Worm (Caenorhabditis elegans) whole organism, L1 larva: ENCODE measurements around the gene M163.21.

Source experiments
- C04F5.9 ChIP-seq: sonication (generic microtip); optimal IDR thresholded peaks from 2 replicates; lab custom pipeline; 2016; ENCODE audit warnings: missing genetic modification characterization, missing compliant biosample characterization
- C34B4.2 ChIP-seq: sonication (generic microtip); optimal IDR thresholded peaks from 2 replicates; lab custom pipeline; 2017; ENCODE audit warnings: mild to moderate bottlenecking, missing genetic modification characterization, missing compliant biosample characterization
- Y116A8C.19 ChIP-seq: sonication (generic microtip); optimal IDR thresholded peaks from 2 replicates; lab custom pipeline; 2016; ENCODE audit warnings: missing compliant biosample characterization, missing genetic modification characterization, borderline replicate concordance
- aha-1 ChIP-seq: fragments of 150-350 bp; optimal IDR thresholded peaks from 2 replicates; lab custom pipeline; 2014; ENCODE audit warnings: missing biosample characterization, missing genetic modification characterization
- alr-1 ChIP-seq: fragments of 200-800 bp; sonication (Bioruptor generic); optimal IDR thresholded peaks from 2 replicates; lab custom pipeline; 2018; ENCODE audit warnings: borderline replicate concordance, mild to moderate bottlenecking, missing genetic modification characterization, missing compliant biosample characterization
- ama-1 ChIP-seq: fragments of 150-350 bp; optimal IDR thresholded peaks from 2 replicates; lab custom pipeline; 2014
- blmp-1 ChIP-seq: fragments of 150-350 bp; optimal IDR thresholded peaks from 2 replicates; lab custom pipeline; 2014; ENCODE audit warnings: missing biosample characterization, missing genetic modification characterization
- ceh-63 ChIP-seq: fragments of 200-800 bp; sonication (Bioruptor generic); optimal IDR thresholded peaks from 2 replicates; lab custom pipeline; 2018; ENCODE audit warnings: mild to moderate bottlenecking, missing genetic modification characterization, missing compliant biosample characterization
- ceh-82 ChIP-seq, 3 experiments: fragments of 150-350 bp in 1 of 3; sonication (generic microtip) in 2 of 3; optimal IDR thresholded peaks; 2 replicates each; lab custom pipeline; 2014 to 2017; ENCODE audit warnings: missing biosample characterization in 3 of 3, missing genetic modification characterization in 3 of 3
- ceh-88 ChIP-seq: fragments of 200-800 bp; sonication (Bioruptor generic); IDR thresholded peaks from 2 replicates; pipeline ENCODE4 v1.3.6; 2022; ENCODE audit warnings: missing genetic modification characterization, missing compliant biosample characterization
- ceh-90 ChIP-seq: sonication (generic microtip); optimal IDR thresholded peaks from 2 replicates; lab custom pipeline; 2016; ENCODE audit warnings: missing genetic modification characterization, missing compliant biosample characterization
- ces-1 ChIP-seq: fragments of 150-350 bp; optimal IDR thresholded peaks from 2 replicates; lab custom pipeline; 2014; ENCODE audit warnings: missing biosample characterization, missing genetic modification reagents, missing genetic modification characterization
- dpl-1 ChIP-seq, 3 experiments: fragments of 150-350 bp in 2 of 3; sonication (generic microtip) in 1 of 3; optimal IDR thresholded peaks; 2 replicates each; lab custom pipeline; 2014 to 2017; ENCODE audit warnings: missing biosample characterization in 3 of 3, missing genetic modification characterization in 3 of 3, missing genetic modification reagents in 3 of 3
- dsc-1 ChIP-seq: sonication (generic microtip); optimal IDR thresholded peaks from 2 replicates; lab custom pipeline; 2016; ENCODE audit warnings: mild to moderate bottlenecking, missing genetic modification characterization, missing compliant biosample characterization
- efl-1 ChIP-seq, 4 experiments: fragments of 150-350 bp; optimal IDR thresholded peaks in 3 of 4; peaks in 1 of 4; 1 replicate in 1 of 4; 2 replicates in 3 of 4; lab custom pipeline; 2014; ENCODE audit warnings: missing biosample characterization in 2 of 4, missing genetic modification characterization in 2 of 4, missing genetic modification reagents in 2 of 4
- efl-3 ChIP-seq: fragments of 200-800 bp; sonication (Bioruptor generic); optimal IDR thresholded peaks from 2 replicates; lab custom pipeline; 2018; ENCODE audit warnings: mild to moderate bottlenecking, missing genetic modification characterization, missing compliant biosample characterization
- egl-13 ChIP-seq: sonication (generic microtip); optimal IDR thresholded peaks from 2 replicates; lab custom pipeline; 2016; ENCODE audit warnings: missing genotype, missing genetic modification reagents, missing genetic modification characterization, missing compliant biosample characterization
- elt-2 ChIP-seq: sonication (generic microtip); optimal IDR thresholded peaks from 2 replicates; lab custom pipeline; 2016; ENCODE audit warnings: missing genetic modification characterization, mild to moderate bottlenecking, inconsistent platforms, missing compliant biosample characterization, missing genetic modification reagents
- fkh-4 ChIP-seq: sonication (generic microtip); optimal IDR thresholded peaks from 2 replicates; lab custom pipeline; 2016; ENCODE audit warnings: missing compliant biosample characterization, missing genetic modification characterization, borderline replicate concordance
- fos-1 ChIP-seq: fragments of 150-350 bp; optimal IDR thresholded peaks from 2 replicates; lab custom pipeline; 2014; ENCODE audit warnings: missing biosample characterization, missing genetic modification characterization
- grh-1 ChIP-seq: fragments of 200-800 bp; sonication (Bioruptor generic); IDR thresholded peaks from 2 replicates; pipeline ENCODE4 v1.3.6; 2022; ENCODE audit warnings: missing genetic modification reagents, missing genetic modification characterization, missing compliant biosample characterization
- hlh-17 ChIP-seq: fragments of 200-800 bp; sonication (Bioruptor generic); optimal IDR thresholded peaks from 2 replicates; lab custom pipeline; 2018; ENCODE audit warnings: missing genetic modification characterization, mild to moderate bottlenecking, missing compliant biosample characterization, moderate library complexity, borderline replicate concordance
- hlh-4 ChIP-seq: sonication (generic microtip); optimal IDR thresholded peaks from 2 replicates; lab custom pipeline; 2016; ENCODE audit warnings: mild to moderate bottlenecking, missing genetic modification characterization, missing compliant biosample characterization
- hpl-2 ChIP-seq: fragments of 150-350 bp; optimal IDR thresholded peaks from 2 replicates; lab custom pipeline; 2014; ENCODE audit warnings: missing biosample characterization, missing genetic modification reagents, missing genetic modification characterization
- irx-1 ChIP-seq: sonication (generic microtip); optimal IDR thresholded peaks from 2 replicates; lab custom pipeline; 2016; ENCODE audit warnings: missing genetic modification characterization, missing compliant biosample characterization
- isw-1 ChIP-seq: fragments of 200-800 bp; sonication (Bioruptor generic); IDR thresholded peaks from 2 replicates; pipeline ENCODE4 v1.3.6; 2022; ENCODE audit warnings: missing genetic modification characterization, missing compliant biosample characterization
- lin-13 ChIP-seq: fragments of 150-350 bp; optimal IDR thresholded peaks from 2 replicates; lab custom pipeline; 2014; ENCODE audit warnings: missing biosample characterization, missing genetic modification reagents, missing genetic modification characterization
- lir-3 ChIP-seq: sonication (generic microtip); optimal IDR thresholded peaks from 2 replicates; lab custom pipeline; 2016; ENCODE audit warnings: mild to moderate bottlenecking, missing genetic modification characterization, moderate library complexity, missing compliant biosample characterization; ENCODE audit not compliant: poor library complexity
- mab-9 ChIP-seq: fragments of 200-800 bp; sonication (Bioruptor generic); IDR thresholded peaks from 2 replicates; pipeline ENCODE4 v1.3.6; 2022; ENCODE audit warnings: missing genetic modification reagents, missing genetic modification characterization, missing compliant biosample characterization
- mef-2 ChIP-seq: fragments of 150-350 bp; optimal IDR thresholded peaks from 2 replicates; lab custom pipeline; 2014; ENCODE audit warnings: missing biosample characterization, missing genetic modification characterization
- mep-1 ChIP-seq: fragments of 150-350 bp; optimal IDR thresholded peaks from 2 replicates; lab custom pipeline; 2014; ENCODE audit warnings: missing biosample characterization, missing genetic modification characterization
- nhr-11 ChIP-seq: fragments of 150-350 bp; optimal IDR thresholded peaks from 2 replicates; lab custom pipeline; 2014; ENCODE audit warnings: missing biosample characterization, missing genetic modification characterization
- nhr-19 ChIP-seq: fragments of 200-800 bp; sonication (Bioruptor generic); conservative IDR thresholded peaks from 2 replicates; pipeline ENCODE4 v1.3.6; 2022; ENCODE audit warnings: missing genetic modification characterization, missing compliant biosample characterization
- nhr-20 ChIP-seq: sonication (generic microtip); optimal IDR thresholded peaks from 2 replicates; lab custom pipeline; 2016; ENCODE audit warnings: mild to moderate bottlenecking, missing genetic modification characterization, missing compliant biosample characterization
- nhr-237 ChIP-seq: fragments of 150-350 bp; optimal IDR thresholded peaks from 2 replicates; lab custom pipeline; 2014; ENCODE audit warnings: missing biosample characterization, missing genetic modification characterization
- nhr-47 ChIP-seq: sonication (generic microtip); optimal IDR thresholded peaks from 2 replicates; lab custom pipeline; 2016; ENCODE audit warnings: mild to moderate bottlenecking, missing genetic modification characterization, moderate library complexity, missing compliant biosample characterization
- nhr-71 ChIP-seq: sonication (generic microtip); optimal IDR thresholded peaks from 2 replicates; lab custom pipeline; 2016; ENCODE audit warnings: mild to moderate bottlenecking, missing genetic modification characterization, moderate library complexity, missing compliant biosample characterization
- nhr-90 ChIP-seq: sonication (generic microtip); optimal IDR thresholded peaks from 2 replicates; lab custom pipeline; 2016; ENCODE audit warnings: mild to moderate bottlenecking, missing genetic modification characterization, missing compliant biosample characterization; ENCODE audit not compliant: poor library complexity
- pag-3 ChIP-seq: sonication (generic microtip); optimal IDR thresholded peaks from 2 replicates; lab custom pipeline; 2017; ENCODE audit warnings: missing genetic modification characterization, mild to moderate bottlenecking, missing compliant biosample characterization, antibody characterized with exemption, borderline replicate concordance; ENCODE audit not compliant: insufficient read depth
- pax-3 ChIP-seq: fragments of 200-800 bp; sonication (Bioruptor generic); optimal IDR thresholded peaks from 2 replicates; lab custom pipeline; 2018; ENCODE audit warnings: mild to moderate bottlenecking, missing genetic modification characterization, moderate library complexity, missing compliant biosample characterization
- pqm-1 ChIP-seq: sonication (generic microtip); optimal IDR thresholded peaks from 3 replicates; lab custom pipeline; 2017; ENCODE audit warnings: missing biosample characterization, missing genetic modification characterization
- rnt-1 ChIP-seq: sonication (generic microtip); optimal IDR thresholded peaks from 2 replicates; lab custom pipeline; 2016; ENCODE audit warnings: mild to moderate bottlenecking, missing genetic modification characterization, moderate library complexity, missing compliant biosample characterization
- skn-1 ChIP-seq: fragments of 150-350 bp; optimal IDR thresholded peaks from 2 replicates; lab custom pipeline; 2014; ENCODE audit warnings: missing biosample characterization, missing genetic modification characterization
- snpc-4 ChIP-seq: fragments of 150-350 bp; optimal IDR thresholded peaks from 2 replicates; lab custom pipeline; 2014; ENCODE audit warnings: missing biosample characterization, missing genetic modification characterization
- sptf-1 ChIP-seq: fragments of 150-350 bp; optimal IDR thresholded peaks from 2 replicates; lab custom pipeline; 2014; ENCODE audit warnings: missing biosample characterization, missing genetic modification characterization
- swsn-7 ChIP-seq: sonication (generic microtip); optimal IDR thresholded peaks from 2 replicates; lab custom pipeline; 2016; ENCODE audit warnings: missing genetic modification characterization, missing compliant biosample characterization
- tbx-2 ChIP-seq: sonication (generic microtip); optimal IDR thresholded peaks from 2 replicates; lab custom pipeline; 2016; ENCODE audit warnings: missing genetic modification characterization, missing compliant biosample characterization
- unc-30 ChIP-seq: sonication (generic microtip); optimal IDR thresholded peaks from 2 replicates; lab custom pipeline; 2017; ENCODE audit warnings: missing biosample characterization, missing genetic modification characterization
- unc-62 ChIP-seq: fragments of 150-350 bp; optimal IDR thresholded peaks from 2 replicates; lab custom pipeline; 2014; ENCODE audit warnings: missing biosample characterization, missing genetic modification reagents, missing genetic modification characterization
- unc-98 ChIP-seq: fragments of 200-800 bp; sonication (Bioruptor generic); IDR thresholded peaks from 2 replicates; pipeline ENCODE4 v1.3.6; 2022; ENCODE audit warnings: missing genetic modification characterization, missing compliant biosample characterization
- zag-1 ChIP-seq: fragments of 150-350 bp; optimal IDR thresholded peaks from 2 replicates; lab custom pipeline; 2014; ENCODE audit warnings: missing biosample characterization, missing genetic modification characterization
- ztf-11 ChIP-seq, 2 experiments: sonication (generic microtip); optimal IDR thresholded peaks; 2 replicates each; lab custom pipeline; 2016 to 2017; ENCODE audit warnings: missing genetic modification characterization in 2 of 2, missing biosample characterization in 1 of 2, missing compliant biosample characterization in 1 of 2

Gene M163.21

DNA sequence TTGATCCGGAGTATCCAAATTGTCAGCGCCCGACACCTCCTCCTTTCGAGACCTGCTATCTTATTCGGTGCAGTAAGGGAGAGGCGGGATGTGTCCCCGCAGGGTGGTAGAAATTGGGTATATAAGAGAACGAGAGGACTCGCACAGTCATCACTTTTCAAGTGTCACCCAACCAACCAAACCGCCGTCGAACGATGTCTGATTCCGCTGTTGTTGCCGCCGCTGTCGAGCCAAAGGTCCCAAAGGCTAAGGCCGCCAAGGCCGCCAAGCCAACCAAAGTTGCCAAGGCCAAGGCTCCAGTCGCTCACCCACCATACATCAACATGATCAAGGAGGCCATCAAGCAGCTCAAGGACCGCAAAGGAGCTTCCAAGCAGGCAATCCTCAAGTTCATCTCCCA, 23.3 kb downstream of the M163.21 start, which contains the start of gene his-24 (continued):
- TF ChIP-seq alr-1 (tag; lab: Kevin White, UChicago) (no peak), fos-1 (tag; lab: Kevin White, UChicago) (peak; percentile 12), ztf-11 (tag; optimal IDR thresholded peaks at IDR 0.05; lab: Kevin White, UChicago) (peak in 1 of 2 experiments; percentile 70), unc-98 (GFP tag; lab: Robert Waterston, UW) (no peak), sptf-1 (tag; lab: Kevin White, UChicago) (no peak), Y116A8C.19 (tag; lab: Kevin White, UChicago) (no peak), ama-1 (lab: Kevin White, UChicago) (peak; percentile 74), blmp-1 (tag; lab: Kevin White, UChicago) (peak; percentile 5), mef-2 (no peak), hlh-17 (GFP tag; lab: Kevin White, UChicago) (no peak), efl-3 (GFP tag; lab: Kevin White, UChicago) (peak; percentile 39), egl-13 (no peak), hpl-2 (GFP tag; lab: Kevin White, UChicago) (no peak), mab-9 (GFP tag; lab: Robert Waterston, UW) (peak; percentile 65), ceh-88 (GFP tag; lab: Robert Waterston, UW) (no peak), nhr-90 (tag; lab: Kevin White, UChicago) (peak; percentile 62), skn-1 (peak; percentile 43), elt-2 (tag; lab: Kevin White, UChicago) (no peak), snpc-4 (tag; lab: Kevin White, UChicago) (peak; percentile 54), C04F5.9 (tag; lab: Kevin White, UChicago) (peak; percentile 33), fkh-4 (tag; lab: Kevin White, UChicago) (no peak), lin-13 (GFP tag; lab: Kevin White, UChicago) (peak; percentile 52), C34B4.2 (tag; lab: Kevin White, UChicago) (no peak), ceh-90 (tag; lab: Kevin White, UChicago) (no peak), lir-3 (tag; lab: Kevin White, UChicago) (no peak), zag-1 (tag; lab: Kevin White, UChicago) (no peak), ceh-63 (no peak), irx-1 (peak; percentile 64), nhr-71 (tag; lab: Kevin White, UChicago) (peak; percentile 84), pag-3 (no peak), mep-1 (tag; lab: Kevin White, UChicago) (peak; percentile 35), nhr-47 (peak; percentile 87), nhr-20 (peak; percentile 79), efl-1 (optimal IDR thresholded peaks at IDR 0.05; lab: Kevin White, UChicago) (peak; percentile 46 to 48), efl-1 (GFP tag; optimal IDR thresholded peaks at IDR 0.05 in 1 of 2; lab: Kevin White, UChicago) (peak in 1 of 2 experiments; percentile 53), dpl-1 (GFP tag; optimal IDR thresholded peaks at IDR 0.05; lab: Kevin White, UChicago) (peak in 2 of 3 experiments; percentile 27 to 49), nhr-237 (tag; lab: Kevin White, UChicago) (no peak), ceh-82 (tag; optimal IDR thresholded peaks at IDR 0.05; lab: Kevin White, UChicago) (peak; percentile 45 to 87 (median 48)), unc-30 (tag; lab: Kevin White, UChicago) (no peak), aha-1 (tag; lab: Kevin White, UChicago) (no peak), hlh-4 (tag; lab: Kevin White, UChicago) (no peak), nhr-11 (tag; lab: Kevin White, UChicago) (no peak), dsc-1 (tag; lab: Kevin White, UChicago) (peak; percentile 58), grh-1 (GFP tag; lab: Robert Waterston, UW) (peak; percentile 68), rnt-1 (peak; percentile 75), pqm-1 (tag; lab: Kevin White, UChicago) (no peak), swsn-7 (tag; lab: Kevin White, UChicago) (peak; percentile 97), isw-1 (no peak; the same call in 1 of the 2 replicates), ces-1 (GFP tag; lab: Kevin White, UChicago) (no peak), unc-62 (GFP tag; lab: Kevin White, UChicago) (no peak), tbx-2 (tag; lab: Kevin White, UChicago) (peak; percentile 72), pax-3 (peak; percentile 18), nhr-19 (GFP tag; lab: Robert Waterston, UW) (peak; percentile 75)
